Fruit fly (Drosophila melanogaster): Measurements from ENCODE around the gene CG7326.

Gene CG7326

dm6 chrX:18832371-18832852 is 31.2 kb downstream of the CG7326 start, which contains the start of gene Pvf1:
Gene Pvf1 (plus strand): TSS chrX:18832682.
- TF ChIP-seq bbx (GFP tag; IDR thresholded peaks at IDR 0.05; ENCODE audit: partially characterized antibody) (peak; percentile 37; the same call in 1 of the 2 replicates), CG34422 (GFP tag; IDR thresholded peaks at IDR 0.05) (peak; percentile 45; the same call in 1 of the 3 replicates), CG11093 (GFP tag; IDR thresholded peaks at IDR 0.05) (no peak), Drgx (GFP tag; IDR thresholded peaks at IDR 0.05) (0 out of 2 replicates have a peak, but pooled peaks have one; percentile 15), chm (GFP tag; IDR thresholded peaks at IDR 0.05) (peak; percentile 44; the same call in 1 of the 2 replicates), Nf-YB (GFP tag; optimal IDR thresholded peaks at IDR 0.05) (peak; percentile 23), CG5245 (GFP tag; optimal IDR thresholded peaks at IDR 0.05) (no peak), HmgZ (tag; optimal IDR thresholded peaks at IDR 0.05) (peak; percentile 25), Fer1 (GFP tag; optimal IDR thresholded peaks at IDR 0.05) (peak; percentile 31), CG34376 (GFP tag; optimal IDR thresholded peaks at IDR 0.05) (peak; percentile 34), Xrp1 (GFP tag; IDR thresholded peaks at IDR 0.05) (peak; percentile 29; the same call in 1 of the 2 replicates), Nf-YC (tag; optimal IDR thresholded peaks at IDR 0.05) (peak; percentile 34), Adf1 (GFP tag; IDR thresholded peaks at IDR 0.05) (peak; percentile 25; the same call in 1 of the 2 replicates), br (optimal IDR thresholded peaks at IDR 0.05) (no peak), cwo (GFP tag; optimal IDR thresholded peaks at IDR 0.05) (peak; percentile 9), CG14050 (GFP tag; IDR thresholded peaks at IDR 0.05) (peak; percentile 70; the same call in 2 of the 3 replicates), chinmo (GFP tag; IDR thresholded peaks at IDR 0.05; ENCODE audit: partially characterized antibody) (peak; percentile 68; the same call in 1 of the 4 replicates), Jarid2 (GFP tag; optimal IDR thresholded peaks at IDR 0.05) (peak; percentile 80), CG2129 (GFP tag; IDR thresholded peaks at IDR 0.05; ENCODE audit: partially characterized antibody) (no peak), CG3995 (GFP tag; optimal IDR thresholded peaks at IDR 0.05) (peak; percentile 85), CG14441 (GFP tag; IDR thresholded peaks at IDR 0.05) (0 out of 2 replicates have a peak, but pooled peaks have one; percentile 34), CG18764 (GFP tag; optimal IDR thresholded peaks at IDR 0.05) (no peak), NFAT (GFP tag; IDR thresholded peaks at IDR 0.05) (0 out of 2 replicates have a peak, but pooled peaks have one; percentile 7), yki (optimal IDR thresholded peaks at IDR 0.05) (peak; percentile 35), CrebB (tag; optimal IDR thresholded peaks at IDR 0.05) (no peak), CG15514 (GFP tag; optimal IDR thresholded peaks at IDR 0.05) (no peak), chn (GFP tag; optimal IDR thresholded peaks at IDR 0.05) (no peak), seq (GFP tag; IDR thresholded peaks at IDR 0.05) (no peak), sob (GFP tag; IDR thresholded peaks at IDR 0.05) (no peak), Doc3 (GFP tag; IDR thresholded peaks at IDR 0.05; ENCODE audit: partially characterized antibody) (no peak), nom (GFP tag; optimal IDR thresholded peaks at IDR 0.05) (peak; percentile 64), D19B (GFP tag; optimal IDR thresholded peaks at IDR 0.05) (peak; percentile 92), kni (GFP tag; optimal IDR thresholded peaks at IDR 0.05) (peak; percentile 25), CG13287 (GFP tag; IDR thresholded peaks at IDR 0.05; ENCODE audit: partially characterized antibody) (peak; percentile 20; the same call in 1 of the 2 replicates), so (GFP tag; IDR thresholded peaks at IDR 0.05) (peak; percentile 36; the same call in 1 of the 3 replicates), Med (GFP tag) (peak; percentile 87), hkb (optimal IDR thresholded peaks at IDR 0.05) (no peak), hkb (GFP tag; IDR thresholded peaks at IDR 0.05) (0 out of 2 replicates have a peak, but pooled peaks have one; percentile 21), CG8281 (tag; optimal IDR thresholded peaks at IDR 0.05) (peak; percentile 29), CG30403 (GFP tag; optimal IDR thresholded peaks at IDR 0.05) (no peak), CG15269 (tag; optimal IDR thresholded peaks at IDR 0.05) (peak; percentile 36), CHES-1-like (GFP tag; optimal IDR thresholded peaks at IDR 0.05) (no peak), Dbx (GFP tag; IDR thresholded peaks at IDR 0.05) (peak; percentile 12; the same call in 1 of the 3 replicates), CG10366 (GFP tag; IDR thresholded peaks at IDR 0.05) (no peak), CG32532 (GFP tag; IDR thresholded peaks at IDR 0.05) (peak; percentile 55; the same call in 1 of the 2 replicates), Meics (GFP tag; optimal IDR thresholded peaks at IDR 0.05) (peak; percentile 1), D19A (tag; optimal IDR thresholded peaks at IDR 0.05) (peak; percentile 67), row (GFP tag; IDR thresholded peaks at IDR 0.05) (peak; percentile 77), HLH4C (GFP tag; IDR thresholded peaks at IDR 0.05; ENCODE audit: partially characterized antibody) (no peak), MTF-1 (GFP tag; optimal IDR thresholded peaks at IDR 0.05; ENCODE audit: borderline replicate concordance) (no peak)
